Fruit fly (Drosophila melanogaster): ENCODE data around the gene primo-2.

primo-2 gene

DNA sequence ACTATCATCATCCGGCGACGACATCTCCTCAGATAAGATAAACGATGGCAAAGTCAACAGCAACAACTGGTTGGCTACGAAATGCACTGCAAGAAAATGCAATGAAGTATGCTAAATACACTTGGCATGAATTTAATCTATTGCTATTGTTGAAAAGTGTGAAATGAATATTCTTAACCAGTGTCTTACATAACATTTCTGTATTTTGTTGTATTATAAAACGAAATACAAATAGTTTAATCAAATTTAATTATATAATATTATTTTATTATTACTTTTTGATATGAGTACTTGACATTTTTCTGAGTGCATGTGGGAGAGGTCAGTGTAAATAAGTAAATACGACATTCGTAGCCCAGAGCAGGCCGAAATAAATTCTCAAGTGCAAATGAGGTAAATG, 1.9 kb upstream of the primo-2 start (continued):
- TF ChIP-seq CG7963 (GFP tag; IDR thresholded peaks at IDR 0.05; ENCODE audit: partially characterized antibody) (no peak), Ravus (GFP tag; IDR thresholded peaks at IDR 0.05) (no peak), slbo (GFP tag; IDR thresholded peaks at IDR 0.05) (no peak), zen2 (GFP tag; IDR thresholded peaks at IDR 0.05; ENCODE audit: partially characterized antibody) (no peak), ham (GFP tag; IDR thresholded peaks at IDR 0.05) (no peak), kni (GFP tag; optimal IDR thresholded peaks at IDR 0.05) (no peak), org-1 (GFP tag; optimal IDR thresholded peaks at IDR 0.05) (no peak), CG2202 (tag; optimal IDR thresholded peaks at IDR 0.05) (no peak), dysf (GFP tag; IDR thresholded peaks at IDR 0.05) (no peak), bowl (GFP tag; IDR thresholded peaks at IDR 0.05) (no peak), Bteb2 (GFP tag; optimal IDR thresholded peaks at IDR 0.05) (no peak), CG8388 (GFP tag; optimal IDR thresholded peaks at IDR 0.05) (peak; percentile 42), Sin3A (optimal IDR thresholded peaks at IDR 0.05) (no peak), cad (GFP tag; optimal IDR thresholded peaks at IDR 0.05) (no peak), zen (tag; optimal IDR thresholded peaks at IDR 0.05) (peak; percentile 46), hb (GFP tag; IDR thresholded peaks at IDR 0.05; ENCODE audit: partially characterized antibody) (no peak), CG43689 (GFP tag; IDR thresholded peaks at IDR 0.05) (no peak), HHEX (GFP tag; optimal IDR thresholded peaks at IDR 0.05) (peak; percentile 14), Fer1 (GFP tag; optimal IDR thresholded peaks at IDR 0.05) (peak; percentile 30), CG15601 (tag; optimal IDR thresholded peaks at IDR 0.05) (peak; percentile 56), CG4328 (GFP tag; optimal IDR thresholded peaks at IDR 0.05) (no peak), CG14441 (GFP tag; IDR thresholded peaks at IDR 0.05) (no peak), Abd-B (GFP tag; optimal IDR thresholded peaks at IDR 0.05) (no peak), D19B (GFP tag; optimal IDR thresholded peaks at IDR 0.05) (no peak), bbx (GFP tag; IDR thresholded peaks at IDR 0.05; ENCODE audit: partially characterized antibody) (no peak), pho (GFP tag; optimal IDR thresholded peaks at IDR 0.05) (no peak), CG9727 (GFP tag; optimal IDR thresholded peaks at IDR 0.05) (peak; percentile 75), Dek (tag; optimal IDR thresholded peaks at IDR 0.05) (no peak), CG4730 (GFP tag; IDR thresholded peaks at IDR 0.05) (no peak)

DNA sequence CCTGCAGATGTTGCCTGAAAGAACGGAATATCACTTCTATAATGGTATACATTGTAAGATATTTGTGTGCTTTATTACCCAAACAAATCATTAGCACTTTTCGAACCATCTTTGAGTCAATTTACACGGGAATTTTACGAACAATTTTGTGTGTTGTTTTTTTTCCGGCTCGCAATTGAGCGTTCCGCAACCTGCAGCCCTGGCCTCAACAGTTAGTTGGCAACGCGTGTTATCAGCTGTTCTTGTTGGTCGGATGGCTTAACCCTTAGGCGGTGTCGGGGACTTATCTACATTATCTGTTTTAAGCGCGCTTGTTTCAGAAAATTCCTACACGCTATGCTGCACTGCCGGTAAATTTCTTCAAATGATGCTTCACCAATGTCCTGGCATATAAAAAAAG, 990 bp downstream of the primo-2 start:
- TF ChIP-seq Ets65A (GFP tag) (peak; percentile 55), CG32532 (GFP tag; IDR thresholded peaks at IDR 0.05) (0 out of 2 replicates have a peak, but pooled peaks have one; percentile 15), Optix (GFP tag; IDR thresholded peaks at IDR 0.05) (0 out of 3 replicates have a peak, but pooled peaks have one; percentile 26), PHDP (tag; optimal IDR thresholded peaks at IDR 0.05) (peak; percentile 24), MBD-R2 (GFP tag; IDR thresholded peaks at IDR 0.05) (peak; percentile 99), sens (GFP tag) (peak; percentile 70), CG42726 (GFP tag; IDR thresholded peaks at IDR 0.05; ENCODE audit: partially characterized antibody) (no peak), Hr78 (GFP tag; optimal IDR thresholded peaks at IDR 0.05) (peak in 1 of 2 experiments; percentile 12), CG13424 (tag; optimal IDR thresholded peaks at IDR 0.05) (no peak), crp (GFP tag; optimal IDR thresholded peaks at IDR 0.05) (peak; percentile 91 to 97), scrt (GFP tag; optimal IDR thresholded peaks at IDR 0.05) (no peak), CG17186 (GFP tag; optimal IDR thresholded peaks at IDR 0.05) (peak; percentile 39), toy (GFP tag; IDR thresholded peaks at IDR 0.05) (no peak), jigr1 (GFP tag; IDR thresholded peaks at IDR 0.05) (no peak), CG10959 (GFP tag; IDR thresholded peaks at IDR 0.05) (peak; percentile 98), CG17829 (tag; optimal IDR thresholded peaks at IDR 0.05) (peak; percentile 4), ttk (GFP tag; IDR thresholded peaks at IDR 0.05) (no peak), CG3281 (GFP tag; optimal IDR thresholded peaks at IDR 0.05) (peak; percentile 61), mld (GFP tag; IDR thresholded peaks at IDR 0.05; ENCODE audit: partially characterized antibody) (no peak), CG14710 (tag; optimal IDR thresholded peaks at IDR 0.05) (peak; percentile 9), CG7372 (GFP tag; IDR thresholded peaks at IDR 0.05) (no peak), CG7928 (GFP tag; optimal IDR thresholded peaks at IDR 0.05) (peak; percentile 94), ken (GFP tag; IDR thresholded peaks at IDR 0.05) (peak; percentile 51; the same call in 1 of the 3 replicates), CG14014 (GFP tag; IDR thresholded peaks at IDR 0.05) (peak; percentile 26; the same call in 1 of the 2 replicates)

All from whole organism, embryonic.